Worm (Caenorhabditis elegans): Measurements from ENCODE around the gene gpcp-1.

DNA sequence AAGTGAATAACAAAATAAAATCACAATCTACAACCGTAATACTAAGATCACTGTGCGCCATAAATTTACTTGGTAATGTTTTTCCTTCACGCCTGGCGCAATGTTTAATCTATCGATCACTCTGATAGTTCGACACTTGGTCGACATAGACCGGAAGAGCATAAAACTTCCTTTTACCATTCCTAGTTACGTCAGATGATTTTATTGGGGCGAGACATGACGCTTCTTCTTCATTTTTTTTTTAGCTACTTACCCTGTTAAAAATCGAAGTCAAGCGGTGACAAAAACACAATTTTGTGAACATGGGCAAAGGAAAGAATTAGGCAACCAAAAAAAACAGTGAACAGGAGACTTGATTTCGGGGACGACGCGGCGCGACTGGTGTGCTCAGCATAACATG, 44.1 kb upstream of the gpcp-1 start:
- TF ChIP-seq nhr-76 (tag; optimal IDR thresholded peaks at IDR 0.05) (no peak), mep-1 (tag; optimal IDR thresholded peaks at IDR 0.05) (no peak), unc-62 (GFP tag; optimal IDR thresholded peaks at IDR 0.05) (no peak), nhr-28 (tag; optimal IDR thresholded peaks at IDR 0.05) (no peak), pha-4 (tag; optimal IDR thresholded peaks at IDR 0.05) (no peak), nhr-12 (tag; optimal IDR thresholded peaks at IDR 0.05) (no peak), blmp-1 (tag; optimal IDR thresholded peaks at IDR 0.05) (no peak), unc-39 (tag; optimal IDR thresholded peaks at IDR 0.05) (no peak), unc-120 (tag; optimal IDR thresholded peaks at IDR 0.05; ENCODE audit: poor library complexity, severe bottlenecking) (no peak), snpc-4 (tag; optimal IDR thresholded peaks at IDR 0.05) (no peak), nhr-237 (tag; optimal IDR thresholded peaks at IDR 0.05) (no peak), ceh-83 (GFP tag; optimal IDR thresholded peaks at IDR 0.05) (no peak), ham-2 (GFP tag; optimal IDR thresholded peaks at IDR 0.05) (no peak)

All from whole organism, mixed stage, embryonic.